Fruit fly (Drosophila melanogaster) whole organism, adult: ENCODE measurements around the gene CG7739.

Source experiments
- CG5204 ChIP-seq: fragments of 200-800 bp; sonication (Bioruptor generic); optimal IDR thresholded peaks from 2 replicates; lab custom pipeline; 2016; ENCODE audit warnings: missing biosample characterization, missing genetic modification characterization
- Hr96 ChIP-seq: fragments of 200-800 bp; sonication (Bioruptor generic); optimal IDR thresholded peaks from 2 replicates; lab custom pipeline; 2016; ENCODE audit warnings: missing biosample characterization, missing genetic modification characterization
- Mnt ChIP-seq: fragments of 200-800 bp; sonication (Bioruptor generic); optimal IDR thresholded peaks from 2 replicates; lab custom pipeline; 2016; ENCODE audit warnings: missing biosample characterization, mild to moderate bottlenecking, missing genetic modification characterization
- cic ChIP-seq: fragments of 200-800 bp; sonication (Bioruptor generic); optimal IDR thresholded peaks from 2 replicates; lab custom pipeline; 2017; ENCODE audit warnings: missing biosample characterization, mild to moderate bottlenecking, missing genetic modification characterization, moderate library complexity
- cnc ChIP-seq, 2 experiments: fragments of >200 bp; optimal IDR thresholded peaks; 2 replicates each; lab custom pipeline; 2017
- ovo ChIP-seq: fragments of 200-800 bp; sonication (Bioruptor generic); optimal IDR thresholded peaks from 2 replicates; lab custom pipeline; 2016; ENCODE audit warnings: missing biosample characterization, missing genetic modification characterization
- tj ChIP-seq: fragments of 200-800 bp; sonication (Bioruptor generic); optimal IDR thresholded peaks from 3 replicates; lab custom pipeline; 2017; ENCODE audit warnings: missing biosample characterization, mild to moderate bottlenecking, missing genetic modification characterization, moderate library complexity

dm6 chr3L:15511688-15512250, 51.1 kb downstream of the CG7739 start:
- TF ChIP-seq Mnt (GFP tag; lab: Kevin White, UChicago) (peak; percentile 44), ovo (GFP tag; lab: Kevin White, UChicago) (no peak), cnc (optimal IDR thresholded peaks at IDR 0.05; lab: Kevin White, UChicago) (no peak), tj (peak; percentile 98), CG5204 (GFP tag; lab: Kevin White, UChicago) (no peak), cic (GFP tag; lab: Kevin White, UChicago) (peak; percentile 65), Hr96 (GFP tag; lab: Kevin White, UChicago) (no peak)
